Fruit fly (Drosophila melanogaster): ENCODE results near the gene CG15056.

Gene CG15056

dm6 chrX:18407394-18407721 is 7.9 kb upstream of the CG15056 start (continued):
- TF ChIP-seq Ada2b (GFP tag; IDR thresholded peaks at IDR 0.05) (0 out of 2 replicates have a peak, but pooled peaks have one; percentile 23), CG15479 (GFP tag; optimal IDR thresholded peaks at IDR 0.05) (no peak), CG4730 (GFP tag; IDR thresholded peaks at IDR 0.05) (no peak), seq (GFP tag; IDR thresholded peaks at IDR 0.05) (no peak), CG10462 (GFP tag; optimal IDR thresholded peaks at IDR 0.05) (no peak), CG3065 (GFP tag; optimal IDR thresholded peaks at IDR 0.05) (no peak), bab2 (GFP tag; optimal IDR thresholded peaks at IDR 0.05) (peak; percentile 35), HmgZ (tag; optimal IDR thresholded peaks at IDR 0.05) (peak; percentile 5), CG8281 (tag; optimal IDR thresholded peaks at IDR 0.05) (no peak), CG4820 (GFP tag; optimal IDR thresholded peaks at IDR 0.05) (no peak), prd (optimal IDR thresholded peaks at IDR 0.05) (no peak), prd (GFP tag; IDR thresholded peaks at IDR 0.05) (peak; percentile 33; the same call in 1 of the 3 replicates), Dek (tag; optimal IDR thresholded peaks at IDR 0.05) (no peak), Side (GFP tag; optimal IDR thresholded peaks at IDR 0.05) (no peak), pan (optimal IDR thresholded peaks at IDR 0.05) (no peak), pan (GFP tag; optimal IDR thresholded peaks at IDR 0.05 in 1 of 2, IDR thresholded peaks at IDR 0.05 in 1 of 2) (no peak), CG10147 (GFP tag; optimal IDR thresholded peaks at IDR 0.05) (no peak), sr (GFP tag; IDR thresholded peaks at IDR 0.05) (no peak), CG2712 (tag; optimal IDR thresholded peaks at IDR 0.05) (peak; percentile 10), dpn (GFP tag; optimal IDR thresholded peaks at IDR 0.05) (peak in 1 of 2 experiments; percentile 39), stwl (tag; optimal IDR thresholded peaks at IDR 0.05) (no peak), chinmo (GFP tag; IDR thresholded peaks at IDR 0.05; ENCODE audit: partially characterized antibody) (no peak), dati (GFP tag; IDR thresholded peaks at IDR 0.05) (no peak), CG10321 (GFP tag; IDR thresholded peaks at IDR 0.05) (no peak), NC2β (GFP tag; optimal IDR thresholded peaks at IDR 0.05) (no peak), CHES-1-like (GFP tag; optimal IDR thresholded peaks at IDR 0.05) (no peak), Blimp-1 (GFP tag; optimal IDR thresholded peaks at IDR 0.05) (peak; percentile 7), Fer2 (tag; optimal IDR thresholded peaks at IDR 0.05) (no peak), CG3847 (GFP tag; IDR thresholded peaks at IDR 0.05) (peak; percentile 12; the same call in 1 of the 2 replicates), aop (GFP tag; IDR thresholded peaks at IDR 0.05) (no peak), Spps (tag; optimal IDR thresholded peaks at IDR 0.05) (no peak), Hr51 (GFP tag; optimal IDR thresholded peaks at IDR 0.05) (peak in 1 of 2 experiments; percentile 32), Antp (GFP tag; optimal IDR thresholded peaks at IDR 0.05) (no peak), tll (GFP tag; optimal IDR thresholded peaks at IDR 0.05) (no peak), CG1792 (GFP tag; optimal IDR thresholded peaks at IDR 0.05) (peak; percentile 6), nau (GFP tag; optimal IDR thresholded peaks at IDR 0.05) (no peak), Deaf1 (tag; optimal IDR thresholded peaks at IDR 0.05) (no peak), gem (tag; optimal IDR thresholded peaks at IDR 0.05) (peak; percentile 61), CG8290 (GFP tag; optimal IDR thresholded peaks at IDR 0.05) (no peak), CG8290 (tag; optimal IDR thresholded peaks at IDR 0.05) (peak in 1 of 2 experiments; percentile 3), danr (GFP tag; IDR thresholded peaks at IDR 0.05) (no peak), CG10209 (GFP tag; optimal IDR thresholded peaks at IDR 0.05) (no peak), Eip74EF (GFP tag; optimal IDR thresholded peaks at IDR 0.05) (no peak), CG7839 (tag; optimal IDR thresholded peaks at IDR 0.05) (peak; percentile 49), CG43689 (GFP tag; IDR thresholded peaks at IDR 0.05) (no peak), MESR4 (GFP tag; optimal IDR thresholded peaks at IDR 0.05) (no peak), Fer1 (GFP tag; optimal IDR thresholded peaks at IDR 0.05) (peak; percentile 4), schlank (tag; optimal IDR thresholded peaks at IDR 0.05) (peak; percentile 15), lbe (GFP tag; optimal IDR thresholded peaks at IDR 0.05) (no peak), CG15269 (tag; optimal IDR thresholded peaks at IDR 0.05) (peak; percentile 46), GATAe (GFP tag; conservative IDR thresholded peaks at IDR 0.05) (no peak), Ets65A (GFP tag) (peak; percentile 82)
